Fruit fly (Drosophila melanogaster): ENCODE results near the gene Ir85a.

Gene Ir85a

dm6 chr3R:8819551-8820057 lies 25.1 kb downstream of the Ir85a start (continued):
- TF ChIP-seq slp2 (GFP tag; optimal IDR thresholded peaks at IDR 0.05) (no peak), pros (GFP tag; optimal IDR thresholded peaks at IDR 0.05) (peak; percentile 32), cad (GFP tag; optimal IDR thresholded peaks at IDR 0.05) (no peak), Aef1 (GFP tag; IDR thresholded peaks at IDR 0.05) (no peak), HmgD (GFP tag; optimal IDR thresholded peaks at IDR 0.05) (no peak), CG4854 (GFP tag; optimal IDR thresholded peaks at IDR 0.05) (no peak), CG12299 (tag; optimal IDR thresholded peaks at IDR 0.05) (peak; percentile 36), otp (GFP tag; IDR thresholded peaks at IDR 0.05) (no peak), Pdp1 (GFP tag; optimal IDR thresholded peaks at IDR 0.05) (peak in 1 of 2 experiments; percentile 57), CG14860 (GFP tag; IDR thresholded peaks at IDR 0.05; ENCODE audit: partially characterized antibody) (no peak), hb (GFP tag; IDR thresholded peaks at IDR 0.05; ENCODE audit: partially characterized antibody) (no peak), Ssrp (tag; optimal IDR thresholded peaks at IDR 0.05) (no peak), CG4360 (GFP tag; IDR thresholded peaks at IDR 0.05) (no peak), fu2 (GFP tag; optimal IDR thresholded peaks at IDR 0.05) (peak; percentile 12), Vsx1 (GFP tag; optimal IDR thresholded peaks at IDR 0.05) (no peak), Sry-δ (GFP tag; optimal IDR thresholded peaks at IDR 0.05) (no peak), CG2678 (tag; optimal IDR thresholded peaks at IDR 0.05) (peak; percentile 42), h (optimal IDR thresholded peaks at IDR 0.05) (no peak), CG12769 (tag; optimal IDR thresholded peaks at IDR 0.05) (peak; percentile 86), MESR4 (GFP tag; optimal IDR thresholded peaks at IDR 0.05) (no peak), danr (GFP tag; IDR thresholded peaks at IDR 0.05) (peak; percentile 34; the same call in 1 of the 2 replicates), PHDP (tag; optimal IDR thresholded peaks at IDR 0.05) (peak; percentile 48), CG8281 (tag; optimal IDR thresholded peaks at IDR 0.05) (no peak), Stat92E (GFP tag; optimal IDR thresholded peaks at IDR 0.05) (no peak), ab (GFP tag; optimal IDR thresholded peaks at IDR 0.05) (no peak), Hsf (GFP tag; optimal IDR thresholded peaks at IDR 0.05) (no peak), CG42726 (GFP tag; IDR thresholded peaks at IDR 0.05; ENCODE audit: partially characterized antibody) (no peak), ci (GFP tag; IDR thresholded peaks at IDR 0.05) (peak; percentile 59; the same call in 2 of the 3 replicates), E2f1 (GFP tag; IDR thresholded peaks at IDR 0.05) (no peak; the same call in 1 of the 2 replicates), mld (GFP tag; IDR thresholded peaks at IDR 0.05; ENCODE audit: partially characterized antibody) (no peak), CG11247 (GFP tag; IDR thresholded peaks at IDR 0.05) (no peak), CG3407 (GFP tag; optimal IDR thresholded peaks at IDR 0.05) (no peak), CG9437 (GFP tag; optimal IDR thresholded peaks at IDR 0.05) (peak; percentile 96), Mad (GFP tag; optimal IDR thresholded peaks at IDR 0.05) (peak; percentile 13), cas (GFP tag; IDR thresholded peaks at IDR 0.05) (no peak), CG6854 (GFP tag; optimal IDR thresholded peaks at IDR 0.05) (no peak), crol (GFP tag; IDR thresholded peaks at IDR 0.05) (no peak), CG11695 (GFP tag; IDR thresholded peaks at IDR 0.05) (peak; percentile 37; the same call in 1 of the 3 replicates), sens (GFP tag) (peak; percentile 90), Lim3 (GFP tag; IDR thresholded peaks at IDR 0.05) (no peak), CG2199 (GFP tag; IDR thresholded peaks at IDR 0.05) (peak; percentile 42; the same call in 2 of the 3 replicates), CG31224 (GFP tag; IDR thresholded peaks at IDR 0.05) (0 out of 2 replicates have a peak, but pooled peaks have one; percentile 5), bcd (GFP tag; optimal IDR thresholded peaks at IDR 0.05) (peak; percentile 16), CG2129 (GFP tag; IDR thresholded peaks at IDR 0.05; ENCODE audit: partially characterized antibody) (no peak), wor (GFP tag; IDR thresholded peaks at IDR 0.05) (no peak), HLH54F (GFP tag; optimal IDR thresholded peaks at IDR 0.05) (no peak), Side (GFP tag; optimal IDR thresholded peaks at IDR 0.05) (peak; percentile 20), CG12104 (GFP tag; optimal IDR thresholded peaks at IDR 0.05) (no peak), CG13287 (GFP tag; IDR thresholded peaks at IDR 0.05; ENCODE audit: partially characterized antibody) (no peak; the same call in 1 of the 2 replicates), Eip74EF (GFP tag; optimal IDR thresholded peaks at IDR 0.05) (no peak), emc (GFP tag; optimal IDR thresholded peaks at IDR 0.05) (no peak)

Measured in whole organism, embryonic.